Fruit fly (Drosophila melanogaster): Measurements from ENCODE around the gene frc.

dm6 chr3L:17475979-17476393 is 43.0 kb upstream of the frc start, which contains the start of gene CG34250:
- no peak for TF ChIP-seq usp (GFP tag; optimal IDR thresholded peaks at IDR 0.05)
- no peak for TF ChIP-seq CG8478 (optimal IDR thresholded peaks at IDR 0.05)
- TF ChIP-seq pan (optimal IDR thresholded peaks at IDR 0.05), result no peak
- TF ChIP-seq psq (optimal IDR thresholded peaks at IDR 0.05), result no peak

Data from whole organism.